Worm (Caenorhabditis elegans): Measurements from ENCODE around the gene F54E2.5.

ce11 chrV:2769754-2770153 is 46.1 kb downstream of the F54E2.5 start, which contains the start of gene dhs-15:
- no peak for TF ChIP-seq mab-5 (tag; optimal IDR thresholded peaks at IDR 0.05)
- TF ChIP-seq elt-3 (tag; optimal IDR thresholded peaks at IDR 0.05) = no peak
- no peak for TF ChIP-seq snpc-4 (tag; optimal IDR thresholded peaks at IDR 0.05)
